Worm (Caenorhabditis elegans): ENCODE measurements around the gene fipr-16.

fipr-16 gene

DNA sequence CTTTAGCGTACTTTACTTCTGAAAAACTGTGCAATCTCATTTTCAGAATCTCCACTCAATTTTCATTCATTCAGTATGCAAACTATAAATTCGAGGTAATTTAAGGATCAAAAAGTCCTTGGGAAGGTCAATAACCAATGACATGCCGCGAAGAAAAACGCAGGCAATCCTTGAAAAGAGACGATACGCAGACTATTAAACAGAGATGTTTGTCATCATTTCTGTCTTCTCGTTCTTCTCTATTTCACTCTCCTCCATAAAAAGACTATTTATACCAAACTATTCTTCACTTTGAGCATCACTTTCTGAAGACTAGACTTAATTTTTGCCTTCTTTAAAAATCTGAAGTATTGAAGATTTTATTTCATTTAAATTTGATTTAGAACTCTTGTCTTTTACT, 38.7 kb downstream of the fipr-16 start, which contains the start of gene C02D5.4:
Gene C02D5.4, plus strand, starts transcription at position 41 of the 400 bp plus-strand sequence.
- TF ChIP-seq skn-1 (tag; optimal IDR thresholded peaks at IDR 0.05), result peak; percentile 99
- TF ChIP-seq nhr-129 (tag; optimal IDR thresholded peaks at IDR 0.05), result peak; percentile 22
- TF ChIP-seq unc-55 (GFP tag; optimal IDR thresholded peaks at IDR 0.05), result peak; percentile 21
- peak; percentile 53 for TF ChIP-seq sma-9 (GFP tag; optimal IDR thresholded peaks at IDR 0.05)
- no peak for TF ChIP-seq sma-9 (tag; optimal IDR thresholded peaks at IDR 0.05)
- peak; percentile 30 for TF ChIP-seq C34F6.9 (tag; optimal IDR thresholded peaks at IDR 0.05)
- no peak for TF ChIP-seq aly-2 (tag; optimal IDR thresholded peaks at IDR 0.05)
- no peak for TF ChIP-seq nhr-237 (tag; optimal IDR thresholded peaks at IDR 0.05)
- TF ChIP-seq ztf-1 (GFP tag; conservative IDR thresholded peaks at IDR 0.05), result no peak
- TF ChIP-seq fos-1 (tag; optimal IDR thresholded peaks at IDR 0.05), result peak; percentile 40

DNA sequence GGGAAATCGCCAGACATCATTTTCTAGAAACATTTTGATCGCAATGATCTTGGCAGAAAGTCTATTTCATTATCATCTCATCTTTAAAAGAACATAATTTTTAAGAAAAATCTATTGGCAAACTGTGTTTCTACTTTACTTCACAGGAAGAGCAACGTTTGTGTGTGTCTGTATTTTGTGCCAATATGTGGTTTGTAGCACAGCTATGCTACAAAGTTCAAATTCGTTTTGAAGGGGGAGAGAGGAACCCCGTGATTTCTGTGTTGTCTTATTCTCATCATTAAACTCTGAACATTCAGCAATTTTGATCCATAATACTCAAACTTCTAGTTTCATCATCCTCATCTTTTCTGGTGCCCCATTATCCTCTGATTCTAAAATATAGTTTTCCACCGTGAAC, 39.1 kb downstream of the fipr-16 start:
- no peak for TF ChIP-seq F13H6.1 (tag; optimal IDR thresholded peaks at IDR 0.05)
- TF ChIP-seq nhr-23 (tag; optimal IDR thresholded peaks at IDR 0.05), result no peak
- no peak for TF ChIP-seq zag-1 (tag; optimal IDR thresholded peaks at IDR 0.05)

DNA sequence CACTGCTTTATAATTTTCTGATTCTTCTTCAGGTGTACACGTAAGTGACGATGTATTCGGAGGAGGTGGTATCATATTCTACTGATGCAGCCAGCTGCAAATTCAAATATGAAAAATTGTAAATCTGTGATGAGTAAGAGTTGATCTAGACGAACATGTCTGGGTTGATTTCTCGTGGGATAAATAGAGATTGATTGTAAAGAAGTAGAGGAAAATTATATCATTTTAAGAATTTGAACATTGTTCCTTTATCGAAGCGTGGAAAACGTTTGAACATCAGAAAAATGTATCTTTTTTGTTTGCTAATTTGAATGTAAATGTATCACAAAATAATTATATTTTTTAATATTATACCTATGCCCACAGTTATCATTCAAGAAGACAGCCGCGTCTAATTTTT, 45.3 kb downstream of the fipr-16 start, which contains the start of gene ZC21.6:
Gene ZC21.6, minus strand, starts transcription at position 101 of the 400 bp plus-strand sequence.
- TF ChIP-seq nhr-25 (tag; optimal IDR thresholded peaks at IDR 0.05), result no peak
- TF ChIP-seq mbf-1 (tag; optimal IDR thresholded peaks at IDR 0.05), result no peak
- TF ChIP-seq snpc-4 (tag; optimal IDR thresholded peaks at IDR 0.05), result no peak
- no peak for TF ChIP-seq ZK546.5 (tag; optimal IDR thresholded peaks at IDR 0.05)
- no peak for TF ChIP-seq mdl-1 (tag; optimal IDR thresholded peaks at IDR 0.05)
- TF ChIP-seq dmd-4 (tag; optimal IDR thresholded peaks at IDR 0.05), result no peak
- TF ChIP-seq unc-39 (tag; optimal IDR thresholded peaks at IDR 0.05), result no peak
